Fruit fly (Drosophila melanogaster) whole organism, adult: ENCODE measurements around the gene CG45676.

Experiments
- CG1620 ChIP-seq: fragments of 200-800 bp; sonication (Bioruptor generic); optimal IDR thresholded peaks from 2 replicates; lab custom pipeline; 2016; ENCODE audit warnings: missing biosample characterization, missing genetic modification characterization
- tj ChIP-seq: fragments of 200-800 bp; sonication (Bioruptor generic); optimal IDR thresholded peaks from 3 replicates; lab custom pipeline; 2017; ENCODE audit warnings: missing biosample characterization, mild to moderate bottlenecking, missing genetic modification characterization, moderate library complexity

DNA sequence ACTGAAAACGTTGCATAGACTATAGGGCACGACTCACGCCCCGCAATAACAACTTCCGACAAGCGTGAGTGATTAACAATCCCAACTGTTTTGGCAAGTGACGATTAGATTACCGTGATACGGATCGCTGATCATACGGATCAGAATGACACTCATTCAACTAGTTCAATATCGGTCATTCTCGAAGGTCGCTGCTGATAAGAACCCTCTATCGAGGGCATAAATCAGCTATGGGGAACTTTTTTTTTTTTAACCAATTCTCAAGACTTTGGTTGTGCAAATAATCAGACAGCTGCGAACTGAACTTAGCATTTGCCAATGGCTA, 40.1 kb downstream of the CG45676 start:
- TF ChIP-seq tj (GFP tag; lab: Kevin White, UChicago): no peak
- no peak for TF ChIP-seq CG1620 (GFP tag; lab: Kevin White, UChicago)
